Worm (Caenorhabditis elegans): ENCODE data around the gene cyp-34A8.
A peak's percentile ranks its signal among the peaks of the same experiment; 100 is the strongest.

The cyp-34A8 gene

DNA sequence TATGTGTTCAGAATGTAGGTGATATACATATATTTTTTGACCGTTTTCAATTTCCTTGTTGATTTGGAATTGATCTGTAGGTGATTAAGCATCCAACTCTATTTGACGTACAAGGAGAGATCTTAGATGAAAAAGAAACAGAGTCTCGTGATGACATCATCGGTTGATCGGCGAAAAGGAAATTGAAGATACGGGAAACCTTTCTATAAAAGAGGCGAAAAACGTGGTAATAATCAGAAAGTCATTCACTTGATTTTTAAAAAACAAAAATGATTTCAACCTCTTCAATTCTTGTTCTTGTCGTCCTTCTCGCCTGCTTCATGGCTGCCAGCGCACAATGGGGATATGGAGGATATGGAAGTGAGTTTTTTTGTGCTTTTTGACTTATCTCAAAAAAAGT, 16.6 kb upstream of the cyp-34A8 start, which contains the start of gene nlp-29:
Gene nlp-29, plus strand, starts transcription at position 248 of the 400 bp plus-strand sequence.
- TF ChIP-seq dmd-6 (GFP tag; IDR thresholded peaks at IDR 0.05) (peak; percentile 16; the same call in 1 of the 2 replicates), hlh-30 (tag; optimal IDR thresholded peaks at IDR 0.05; ENCODE audit: insufficient read depth) (peak; percentile 56), F37D6.2 (tag; optimal IDR thresholded peaks at IDR 0.05) (no peak), nhr-25 (tag; optimal IDR thresholded peaks at IDR 0.05; ENCODE audit: borderline replicate concordance, insufficient read depth) (peak; percentile 47), ceh-20 (GFP tag; IDR thresholded peaks at IDR 0.05) (no peak), lsy-2 (tag; optimal IDR thresholded peaks at IDR 0.05) (peak in 1 of 2 experiments; percentile 2), php-3 (GFP tag; IDR thresholded peaks at IDR 0.05) (no peak), mxl-3 (GFP tag; optimal IDR thresholded peaks at IDR 0.05) (peak; percentile 38), ces-1 (GFP tag; optimal IDR thresholded peaks at IDR 0.05) (no peak)

DNA sequence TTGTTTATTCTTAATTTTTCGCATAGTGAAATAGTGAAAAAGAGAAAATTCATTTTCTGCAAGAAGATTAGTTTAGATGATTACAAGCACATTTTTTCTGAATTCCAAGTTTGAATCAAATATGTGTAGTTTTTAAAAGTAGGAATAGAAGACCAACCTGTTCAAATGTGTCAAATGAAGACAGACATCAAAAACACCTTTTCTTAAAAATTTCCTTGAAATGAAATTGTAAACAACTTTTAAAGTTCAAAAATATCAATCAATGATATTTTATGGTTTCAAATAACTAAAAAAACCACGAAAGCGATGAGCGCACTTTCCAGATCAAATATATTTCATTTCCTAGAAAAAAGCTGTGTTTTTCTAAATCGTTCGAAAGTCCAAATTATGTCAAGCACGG, 14.1 kb upstream of the cyp-34A8 start, which contains the start of gene nlp-30:
Gene nlp-30, plus strand, starts transcription at position 301 of the 400 bp plus-strand sequence.
- peak in 1 of 2 experiments; percentile 62 for TF ChIP-seq unc-62 (GFP tag; optimal IDR thresholded peaks at IDR 0.05 in 1 of 2)
- no peak for TF ChIP-seq unc-62 (tag; optimal IDR thresholded peaks at IDR 0.05)
- TF ChIP-seq Y5F2A.4 (GFP tag; optimal IDR thresholded peaks at IDR 0.05), result no peak

DNA sequence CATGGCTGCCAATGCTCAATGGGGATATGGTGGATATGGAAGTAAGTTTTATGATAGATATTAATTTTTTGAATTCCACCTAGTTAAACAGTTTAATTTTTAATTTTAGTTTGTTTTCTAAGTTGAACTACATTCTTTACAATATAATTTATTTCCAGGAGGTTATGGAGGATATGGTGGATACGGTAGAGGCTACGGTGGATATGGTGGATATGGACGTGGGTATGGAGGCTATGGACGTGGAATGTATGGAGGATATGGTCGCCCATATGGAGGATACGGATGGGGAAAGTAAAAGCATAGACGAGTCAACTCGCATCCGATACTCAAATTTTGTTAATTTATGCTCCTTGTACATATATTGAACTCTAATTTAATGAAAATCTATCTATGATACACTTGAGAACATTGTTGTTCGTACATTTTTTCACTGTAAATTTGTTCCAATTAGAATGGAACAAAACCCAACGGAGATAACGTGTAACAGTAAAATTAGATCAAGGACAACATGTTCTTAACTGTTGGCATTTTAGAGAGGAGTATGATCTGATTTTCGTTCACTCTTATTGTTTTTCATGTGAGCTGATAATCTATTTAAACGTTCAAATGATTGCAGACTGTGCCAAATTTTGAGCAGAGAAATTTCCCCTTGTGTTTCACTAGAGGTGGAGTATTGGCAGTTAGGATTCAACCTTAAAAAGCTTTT, 12.8 kb upstream of the cyp-34A8 start:
- no peak for TF ChIP-seq snpc-1.2 (GFP tag; IDR thresholded peaks at IDR 0.05)
- TF ChIP-seq hmg-1.1 (GFP tag; IDR thresholded peaks at IDR 0.05), result no peak
- TF ChIP-seq unc-62 (GFP tag; optimal IDR thresholded peaks at IDR 0.05 in 1 of 2), result peak in 1 of 2 experiments; percentile 84
- TF ChIP-seq unc-62 (tag; optimal IDR thresholded peaks at IDR 0.05), result no peak
- no peak for TF ChIP-seq F10B5.3 (tag; optimal IDR thresholded peaks at IDR 0.05)
- TF ChIP-seq aha-1 (tag), result peak; percentile 98
- TF ChIP-seq rbr-2 (tag; optimal IDR thresholded peaks at IDR 0.05), result no peak
- TF ChIP-seq ceh-44 (GFP tag; IDR thresholded peaks at IDR 0.05), result no peak

DNA sequence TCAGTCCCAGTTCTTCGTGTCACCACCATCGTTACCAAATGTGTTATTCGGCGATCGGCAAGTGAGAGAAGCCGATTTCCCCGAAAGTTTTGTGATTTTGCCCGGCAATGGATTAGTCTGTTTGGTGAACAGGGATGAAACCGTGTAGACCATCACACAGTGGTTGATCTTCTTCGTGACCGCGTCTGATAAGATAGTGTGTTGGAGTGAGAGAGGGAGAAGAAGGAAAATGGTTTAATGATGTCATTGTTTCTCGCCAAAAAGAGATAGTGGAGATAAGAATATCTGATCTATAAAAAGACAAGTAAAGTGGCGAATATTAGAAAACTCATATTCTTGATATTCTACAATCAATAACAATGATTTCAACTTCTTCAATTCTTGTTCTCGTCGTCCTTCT, 12.2 kb upstream of the cyp-34A8 start, which contains the start of gene nlp-31:
Gene nlp-31, plus strand, starts transcription at position 237 of the 400 bp plus-strand sequence.
- TF ChIP-seq unc-62 (GFP tag; optimal IDR thresholded peaks at IDR 0.05 in 1 of 2), result peak in 1 of 2 experiments; percentile 63
- no peak for TF ChIP-seq unc-62 (tag; optimal IDR thresholded peaks at IDR 0.05)
- TF ChIP-seq hlh-30 (tag; optimal IDR thresholded peaks at IDR 0.05; ENCODE audit: insufficient read depth), result peak; percentile 30
- TF ChIP-seq nhr-28 (tag; optimal IDR thresholded peaks at IDR 0.05), result peak; percentile 74
- no peak for TF ChIP-seq R02D3.7 (tag; optimal IDR thresholded peaks at IDR 0.05)
- TF ChIP-seq dmd-6 (GFP tag; IDR thresholded peaks at IDR 0.05), result 0 out of 2 replicates have a peak, but pooled peaks have one; percentile 17
- no peak for TF ChIP-seq ztf-7 (tag; optimal IDR thresholded peaks at IDR 0.05)
- TF ChIP-seq nhr-102 (tag; optimal IDR thresholded peaks at IDR 0.05), result peak; percentile 29
- peak in 1 of 2 experiments; percentile 75 for TF ChIP-seq mdl-1 (tag; optimal IDR thresholded peaks at IDR 0.05)
- TF ChIP-seq hlh-11 (tag; optimal IDR thresholded peaks at IDR 0.05), result peak; percentile 79
- peak; percentile 68 for TF ChIP-seq mxl-3 (GFP tag; optimal IDR thresholded peaks at IDR 0.05)
- peak; percentile 71 for TF ChIP-seq nhr-10 (tag; optimal IDR thresholded peaks at IDR 0.05)
- TF ChIP-seq madf-5 (GFP tag; IDR thresholded peaks at IDR 0.05), result no peak
- peak; percentile 74 for TF ChIP-seq nhr-25 (tag; optimal IDR thresholded peaks at IDR 0.05; ENCODE audit: borderline replicate concordance, insufficient read depth)
- 0 out of 2 replicates have a peak, but pooled peaks have one; percentile 14 for TF ChIP-seq ceh-20 (GFP tag; IDR thresholded peaks at IDR 0.05)
- no peak for TF ChIP-seq zip-2 (tag; optimal IDR thresholded peaks at IDR 0.05)
- TF ChIP-seq nhr-11 (tag; optimal IDR thresholded peaks at IDR 0.05), result peak; percentile 15
- TF ChIP-seq daf-16 (GFP tag; optimal IDR thresholded peaks at IDR 0.05), result no peak
- TF ChIP-seq daf-16 (tag; optimal IDR thresholded peaks at IDR 0.05), result no peak
- TF ChIP-seq madf-9 (GFP tag; conservative IDR thresholded peaks at IDR 0.05), result no peak

DNA sequence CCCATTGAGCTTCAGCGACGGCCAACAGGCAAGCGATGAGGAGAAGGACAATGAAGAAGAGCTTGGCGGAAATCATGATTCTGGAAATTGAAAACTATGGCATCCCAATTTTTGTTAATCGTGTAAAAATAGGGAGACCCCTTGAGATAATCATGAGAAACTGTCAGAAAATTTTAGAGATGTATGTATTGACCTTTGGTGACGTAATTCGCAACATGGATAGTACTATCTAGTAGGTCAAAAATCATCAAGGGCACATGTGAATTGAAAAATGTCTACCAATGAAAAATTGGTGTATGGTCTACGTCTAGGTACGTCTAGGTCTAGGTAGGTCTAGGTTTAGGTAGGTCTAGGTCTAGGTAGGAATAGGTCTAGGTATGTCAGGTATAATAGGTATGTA, 11.4 kb upstream of the cyp-34A8 start, which contains the start of gene nlp-34:
Gene nlp-34, minus strand, starts transcription at position 82 of the 400 bp plus-strand sequence.
- TF ChIP-seq nhr-102 (tag; optimal IDR thresholded peaks at IDR 0.05) (no peak), fos-1 (tag; optimal IDR thresholded peaks at IDR 0.05) (no peak)
